Worm (Caenorhabditis elegans): ENCODE results near the gene cpg-2.

Gene cpg-2

ce11 chrIII:7116615-7117252 is 12.9 kb upstream of the cpg-2 start (continued):
- TF ChIP-seq skn-1 (tag; optimal IDR thresholded peaks at IDR 0.05) (peak; percentile 61), dsc-1 (tag; optimal IDR thresholded peaks at IDR 0.05) (peak; percentile 51), ceh-8 (GFP tag; optimal IDR thresholded peaks at IDR 0.05) (no peak), blmp-1 (tag; optimal IDR thresholded peaks at IDR 0.05) (peak; percentile 78), nhr-28 (tag; optimal IDR thresholded peaks at IDR 0.05) (no peak), swsn-7 (tag; optimal IDR thresholded peaks at IDR 0.05) (peak; percentile 74), nhr-85 (tag) (peak; percentile 95), elt-2 (tag; optimal IDR thresholded peaks at IDR 0.05) (peak; percentile 26), nhr-12 (tag; optimal IDR thresholded peaks at IDR 0.05) (no peak), pax-3 (tag; optimal IDR thresholded peaks at IDR 0.05) (peak; percentile 53), efl-1 (optimal IDR thresholded peaks at IDR 0.05) (peak; percentile 67 to 75), efl-1 (GFP tag; optimal IDR thresholded peaks at IDR 0.05 in 1 of 2) (peak; percentile 39 to 93), unc-62 (GFP tag; optimal IDR thresholded peaks at IDR 0.05) (no peak), lin-14 (GFP tag; optimal IDR thresholded peaks at IDR 0.05) (peak; percentile 90), egl-27 (tag; optimal IDR thresholded peaks at IDR 0.05) (peak; percentile 72 to 78), nhr-20 (tag; optimal IDR thresholded peaks at IDR 0.05) (peak; percentile 88), elt-3 (tag; optimal IDR thresholded peaks at IDR 0.05) (peak in 3 of 6 experiments; percentile 12 to 40 (median 14)), lin-39 (tag; optimal IDR thresholded peaks at IDR 0.05) (peak; percentile 51), ceh-82 (tag; optimal IDR thresholded peaks at IDR 0.05) (peak; percentile 50 to 64 (median 59)), C16A3.4 (tag; optimal IDR thresholded peaks at IDR 0.05) (peak; percentile 72), unc-30 (tag; optimal IDR thresholded peaks at IDR 0.05) (no peak), Y116A8C.19 (tag; optimal IDR thresholded peaks at IDR 0.05; ENCODE audit: borderline replicate concordance) (no peak), F16B12.6 (tag; optimal IDR thresholded peaks at IDR 0.05) (peak; percentile 28), mep-1 (tag; optimal IDR thresholded peaks at IDR 0.05) (peak; percentile 77), C34B4.2 (tag; optimal IDR thresholded peaks at IDR 0.05) (no peak), lin-13 (GFP tag; optimal IDR thresholded peaks at IDR 0.05) (peak; percentile 2), dpl-1 (GFP tag; optimal IDR thresholded peaks at IDR 0.05) (peak; percentile 13 to 61 (median 29)), xbp-1 (tag; optimal IDR thresholded peaks at IDR 0.05) (peak; percentile 50), aly-2 (tag; optimal IDR thresholded peaks at IDR 0.05) (peak; percentile 68), ztf-4 (tag; optimal IDR thresholded peaks at IDR 0.05) (peak; percentile 43), fkh-8 (tag; optimal IDR thresholded peaks at IDR 0.05) (peak; percentile 86)

ce11 chrIII:7114952-7115488 is 11.2 kb upstream of the cpg-2 start, which contains the start of gene nhr-10:
nhr-10 (minus strand) TSS chrIII:7115438.
- TF ChIP-seq swsn-7 (tag; optimal IDR thresholded peaks at IDR 0.05) (peak; percentile 41), fkh-8 (tag; optimal IDR thresholded peaks at IDR 0.05) (peak; percentile 71), nhr-47 (tag; optimal IDR thresholded peaks at IDR 0.05) (peak; percentile 74), nhr-28 (tag; optimal IDR thresholded peaks at IDR 0.05) (no peak), nhr-71 (tag; optimal IDR thresholded peaks at IDR 0.05) (peak; percentile 74), lsy-2 (tag; optimal IDR thresholded peaks at IDR 0.05) (peak in 1 of 2 experiments; percentile 46), pax-3 (tag; optimal IDR thresholded peaks at IDR 0.05) (no peak), nhr-20 (tag; optimal IDR thresholded peaks at IDR 0.05) (peak; percentile 0), nhr-11 (tag; optimal IDR thresholded peaks at IDR 0.05) (peak; percentile 48), lin-14 (GFP tag; optimal IDR thresholded peaks at IDR 0.05) (peak; percentile 40)

ce11 chrIII:7112285-7112684 is 8.5 kb upstream of the cpg-2 start:
- TF ChIP-seq lin-15B (tag; optimal IDR thresholded peaks at IDR 0.05) (no peak), fkh-10 (GFP tag; optimal IDR thresholded peaks at IDR 0.05) (no peak), nhr-85 (tag) (no peak), Y116A8C.19 (tag; optimal IDR thresholded peaks at IDR 0.05; ENCODE audit: borderline replicate concordance) (no peak), pag-3 (tag; optimal IDR thresholded peaks at IDR 0.05; ENCODE audit: borderline replicate concordance, insufficient read depth) (no peak), mep-1 (tag; optimal IDR thresholded peaks at IDR 0.05) (no peak)

All from whole organism, L1 larva.